Worm (Caenorhabditis elegans) whole organism, midembryonic: Measurements from ENCODE around the gene dnj-5.

Experiments used
- cog-1 ChIP-seq: sonication (generic microtip); optimal IDR thresholded peaks from 2 replicates; lab custom pipeline; 2016; ENCODE audit warnings: missing genetic modification characterization, missing compliant biosample characterization
- flt-1 ChIP-seq: fragments of 200-800 bp; sonication (Bioruptor generic); IDR thresholded peaks from 2 replicates; pipeline ENCODE4 v1.3.6; 2022; ENCODE audit warnings: missing genetic modification characterization, missing compliant biosample characterization
- med-1 ChIP-seq: sonication (generic microtip); optimal IDR thresholded peaks from 2 replicates; lab custom pipeline; 2017; ENCODE audit warnings: missing genetic modification characterization, mild to moderate bottlenecking, missing compliant biosample characterization, antibody characterized with exemption, missing genetic modification reagents; ENCODE audit not compliant: insufficient read depth
- ref-1 ChIP-seq: fragments of 200-800 bp; sonication (Bioruptor generic); conservative IDR thresholded peaks from 2 replicates; pipeline ENCODE4 v1.3.6; 2022; ENCODE audit warnings: missing genetic modification reagents, missing genetic modification characterization, missing compliant biosample characterization
- tab-1 ChIP-seq: fragments of 200-800 bp; sonication (Bioruptor generic); IDR thresholded peaks from 2 replicates; pipeline ENCODE4 v1.3.6; 2022; ENCODE audit warnings: missing genetic modification characterization, missing compliant biosample characterization
- ztf-29 ChIP-seq: fragments of 200-800 bp; sonication (Bioruptor generic); IDR thresholded peaks from 2 replicates; pipeline ENCODE4 v1.3.6; 2022; ENCODE audit warnings: missing genetic modification reagents, missing genetic modification characterization, missing compliant biosample characterization

- no peak for TF ChIP-seq flt-1 (GFP tag; lab: Robert Waterston, UW)
- no peak for TF ChIP-seq ztf-29 (GFP tag; lab: Robert Waterston, UW)
- TF ChIP-seq med-1: no peak
- no peak for TF ChIP-seq tab-1 (GFP tag; lab: Robert Waterston, UW)
- TF ChIP-seq ref-1 (GFP tag; lab: Robert Waterston, UW): no peak
- no peak for TF ChIP-seq cog-1
Measured at ce11 chrII:6845006-6845459, 13.1 kb downstream of the dnj-5 start.
